Worm (Caenorhabditis elegans) whole organism, midembryonic: ENCODE results near the gene fbxa-127.
A peak's percentile ranks its signal among the peaks of the same experiment; 100 is the strongest.

ENCODE experiments used
- T22C8.4 ChIP-seq: fragments of 200-800 bp; sonication (Bioruptor generic); IDR thresholded peaks from 2 replicates; pipeline ENCODE4 v1.3.6; 2022; ENCODE audit warnings: missing genetic modification characterization, missing compliant biosample characterization
- cog-1 ChIP-seq: sonication (generic microtip); optimal IDR thresholded peaks from 2 replicates; lab custom pipeline; 2016; ENCODE audit warnings: missing genetic modification characterization, missing compliant biosample characterization
- flt-1 ChIP-seq: fragments of 200-800 bp; sonication (Bioruptor generic); IDR thresholded peaks from 2 replicates; pipeline ENCODE4 v1.3.6; 2022; ENCODE audit warnings: missing genetic modification characterization, missing compliant biosample characterization
- klf-2 ChIP-seq: fragments of 200-800 bp; sonication (Bioruptor generic); conservative IDR thresholded peaks from 2 replicates; pipeline ENCODE4 v1.3.6; 2022; ENCODE audit warnings: missing genetic modification reagents, missing genetic modification characterization, missing compliant biosample characterization
- med-1 ChIP-seq: sonication (generic microtip); optimal IDR thresholded peaks from 2 replicates; lab custom pipeline; 2017; ENCODE audit warnings: missing genetic modification characterization, mild to moderate bottlenecking, missing compliant biosample characterization, antibody characterized with exemption, missing genetic modification reagents; ENCODE audit not compliant: insufficient read depth
- ref-1 ChIP-seq: fragments of 200-800 bp; sonication (Bioruptor generic); conservative IDR thresholded peaks from 2 replicates; pipeline ENCODE4 v1.3.6; 2022; ENCODE audit warnings: missing genetic modification reagents, missing genetic modification characterization, missing compliant biosample characterization
- tab-1 ChIP-seq: fragments of 200-800 bp; sonication (Bioruptor generic); IDR thresholded peaks from 2 replicates; pipeline ENCODE4 v1.3.6; 2022; ENCODE audit warnings: missing genetic modification characterization, missing compliant biosample characterization
- ztf-23 ChIP-seq: fragments of 200-800 bp; sonication (Bioruptor generic); IDR thresholded peaks from 2 replicates; pipeline ENCODE4 v1.3.6; 2022; ENCODE audit warnings: missing genetic modification reagents, missing genetic modification characterization, missing compliant biosample characterization
- ztf-29 ChIP-seq: fragments of 200-800 bp; sonication (Bioruptor generic); IDR thresholded peaks from 2 replicates; pipeline ENCODE4 v1.3.6; 2022; ENCODE audit warnings: missing genetic modification reagents, missing genetic modification characterization, missing compliant biosample characterization

The fbxa-127 gene

DNA sequence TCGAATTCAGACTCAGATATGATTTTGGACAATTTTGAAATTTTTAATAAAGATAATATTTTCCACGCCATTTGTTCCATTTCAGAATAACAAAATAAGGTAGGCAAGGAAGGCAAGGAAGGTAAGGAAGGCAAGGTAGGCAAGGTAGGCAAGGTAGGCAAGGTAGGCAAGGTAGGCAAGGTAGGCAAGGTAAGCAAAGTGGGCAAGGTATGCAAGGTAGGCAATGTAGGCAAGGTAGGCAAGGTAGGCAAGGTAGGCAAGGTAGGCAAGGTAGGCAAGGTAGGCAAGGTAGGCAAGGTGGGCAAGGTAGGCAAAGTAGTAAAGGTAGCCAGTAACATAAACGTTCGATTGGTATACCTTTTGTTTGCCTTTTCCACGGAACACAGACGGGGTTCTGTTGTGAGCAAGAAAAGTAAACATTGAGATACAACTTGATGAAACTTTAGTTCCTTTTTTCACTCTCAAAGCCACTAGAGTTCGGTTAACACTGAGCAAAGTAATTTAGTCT, 28.7 kb upstream of the fbxa-127 start, which contains the start of gene Y70C5C.1:
Gene Y70C5C.1 (plus strand): TSS at position 458 of the 508 bp plus-strand sequence.
- TF ChIP-seq ztf-29 (GFP tag; lab: Robert Waterston, UW) (no peak), ztf-23 (peak; percentile 67), flt-1 (GFP tag; lab: Robert Waterston, UW) (peak; percentile 73; the same call in 1 of the 2 replicates)

ce11 chrV:16706549-16706948, 22.0 kb upstream of the fbxa-127 start, which contains the start of gene clec-9:
Gene clec-9, minus strand, starts transcription at chrV:16706649.
- TF ChIP-seq T22C8.4 = no peak

DNA sequence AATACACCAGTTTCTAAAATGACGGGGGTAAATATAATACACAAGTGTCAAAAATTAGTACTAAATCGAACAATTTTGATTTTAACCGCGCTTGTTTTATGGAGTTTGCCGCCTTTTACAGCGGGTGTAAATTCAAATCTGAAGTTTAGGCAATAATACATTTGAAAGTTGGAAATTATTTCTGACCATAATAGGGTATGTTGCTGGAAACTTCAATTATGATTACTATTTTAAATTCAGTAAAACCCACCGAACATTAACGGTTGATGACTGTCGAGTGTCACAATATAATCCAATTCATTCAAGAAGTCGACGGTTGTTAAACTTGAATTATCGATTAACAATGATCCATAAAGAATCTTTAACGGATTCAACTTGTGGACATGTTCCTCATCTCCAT, 14.7 kb upstream of the fbxa-127 start:
- TF ChIP-seq ztf-29 (GFP tag; lab: Robert Waterston, UW) (no peak), T22C8.4 (no peak), tab-1 (no peak), med-1 (no peak), cog-1 (tag; lab: Kevin White, UChicago) (no peak), ref-1 (GFP tag; lab: Robert Waterston, UW) (no peak), flt-1 (GFP tag; lab: Robert Waterston, UW) (no peak), ztf-23 (no peak), klf-2 (GFP tag; lab: Robert Waterston, UW) (no peak)

ce11 chrV:16716574-16716973, 12.0 kb upstream of the fbxa-127 start, which contains the start of gene srh-137:
Gene srh-137, minus strand, starts transcription at chrV:16716674.
- TF ChIP-seq flt-1 (GFP tag; lab: Robert Waterston, UW) = no peak
- no peak for TF ChIP-seq cog-1 (tag; lab: Kevin White, UChicago)
- no peak for TF ChIP-seq ref-1 (GFP tag; lab: Robert Waterston, UW)

DNA sequence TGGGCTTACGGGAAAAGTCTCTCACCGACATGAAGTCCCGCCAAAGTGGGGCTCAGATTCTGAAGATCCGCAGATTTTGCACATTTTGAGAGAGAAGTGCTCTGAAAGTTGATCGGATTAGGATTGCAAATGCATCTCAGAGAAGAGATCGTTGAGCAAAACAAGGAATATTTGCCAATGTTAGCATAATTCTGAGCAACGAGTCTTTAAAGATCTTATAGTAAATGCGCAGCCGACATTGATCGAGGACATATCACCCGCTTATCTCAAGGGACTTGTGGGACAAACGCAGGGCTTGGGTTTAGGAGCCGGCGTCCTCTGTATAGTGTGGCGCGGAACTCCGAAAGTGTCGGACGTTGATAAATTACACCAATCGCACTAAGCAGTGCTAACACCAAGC, 4.8 kb upstream of the fbxa-127 start, which contains the start of gene nhr-112:
Gene nhr-112 (minus strand): TSS at position 101 of the 400 bp plus-strand sequence.
- TF ChIP-seq klf-2 (GFP tag; lab: Robert Waterston, UW) (no peak), ztf-29 (GFP tag; lab: Robert Waterston, UW) (no peak), ztf-23 (no peak), ref-1 (GFP tag; lab: Robert Waterston, UW) (no peak), cog-1 (tag; lab: Kevin White, UChicago) (no peak), T22C8.4 (no peak), med-1 (no peak), tab-1 (no peak), flt-1 (GFP tag; lab: Robert Waterston, UW) (no peak)

DNA sequence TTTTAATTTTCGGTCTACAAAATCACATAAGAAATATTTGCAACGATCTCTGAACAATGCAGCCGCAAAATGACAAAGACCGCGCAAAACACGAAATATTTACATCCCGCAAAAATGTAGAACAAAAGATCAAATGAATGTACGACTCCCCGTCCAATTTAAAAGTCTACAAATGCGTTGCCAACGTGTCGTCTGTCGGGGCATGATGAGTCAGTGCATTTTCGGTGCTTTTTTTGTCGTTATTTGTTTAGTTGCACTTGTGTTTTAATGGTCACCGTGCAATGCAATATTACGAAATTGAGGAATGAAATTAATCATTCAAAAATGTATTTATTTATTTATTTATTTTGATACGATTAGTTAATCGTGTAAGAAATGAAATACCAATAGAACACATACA, 4.0 kb upstream of the fbxa-127 start:
- no peak for TF ChIP-seq cog-1 (tag; lab: Kevin White, UChicago)
- no peak for TF ChIP-seq ztf-23
- no peak for TF ChIP-seq med-1
- TF ChIP-seq tab-1 = no peak
- no peak for TF ChIP-seq klf-2 (GFP tag; lab: Robert Waterston, UW)
- TF ChIP-seq ref-1 (GFP tag; lab: Robert Waterston, UW) = no peak
- TF ChIP-seq T22C8.4 = no peak

DNA sequence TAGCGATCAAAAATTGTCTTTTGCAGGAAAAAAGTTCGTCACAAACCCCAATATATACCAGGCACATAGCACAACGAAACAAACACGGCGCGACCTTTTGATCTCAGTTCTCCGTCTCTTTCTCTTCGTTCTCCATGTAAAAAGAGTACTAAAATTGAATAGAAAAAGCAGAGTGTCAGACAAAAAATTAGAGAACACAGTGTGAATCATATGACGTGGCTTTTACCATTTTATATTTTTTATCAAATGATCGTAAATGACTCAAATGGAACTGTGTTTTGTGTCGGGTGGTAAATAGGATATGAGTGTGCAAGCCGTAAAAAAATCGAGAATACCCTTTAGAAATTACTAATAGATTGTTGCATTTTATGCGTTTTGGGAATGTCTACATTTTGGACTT, 2.6 kb upstream of the fbxa-127 start:
- TF ChIP-seq ztf-23 = no peak
- no peak for TF ChIP-seq ztf-29 (GFP tag; lab: Robert Waterston, UW)
- no peak for TF ChIP-seq tab-1
- TF ChIP-seq flt-1 (GFP tag; lab: Robert Waterston, UW) = no peak
- TF ChIP-seq ref-1 (GFP tag; lab: Robert Waterston, UW) = no peak
- TF ChIP-seq med-1 = no peak
- no peak for TF ChIP-seq cog-1 (tag; lab: Kevin White, UChicago)
- no peak for TF ChIP-seq T22C8.4

DNA sequence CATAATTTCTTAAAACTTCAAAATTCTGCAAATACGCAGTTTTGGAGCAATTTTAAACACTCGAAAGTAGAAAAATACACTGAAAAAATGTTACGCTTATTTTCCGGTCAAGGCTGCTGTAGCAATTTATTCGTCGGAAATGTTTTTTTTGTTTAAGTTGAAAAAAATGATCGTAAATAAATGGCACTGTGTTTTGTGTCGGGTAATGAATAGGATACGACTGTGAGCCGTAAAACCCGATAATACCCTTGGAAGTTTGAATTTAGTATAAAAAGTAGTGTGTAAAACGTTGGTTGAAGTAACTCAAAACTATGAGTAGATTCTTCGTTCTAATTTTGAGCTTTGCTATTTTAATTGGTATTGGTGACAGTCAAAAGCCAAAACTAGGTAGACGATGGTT, 1.6 kb upstream of the fbxa-127 start, which contains the start of gene T25E12.14:
Gene T25E12.14 (plus strand): TSS at position 301 of the 400 bp plus-strand sequence.
- TF ChIP-seq med-1 (no peak), klf-2 (GFP tag; lab: Robert Waterston, UW) (no peak), ztf-29 (GFP tag; lab: Robert Waterston, UW) (no peak), T22C8.4 (no peak), cog-1 (tag; lab: Kevin White, UChicago) (no peak), ref-1 (GFP tag; lab: Robert Waterston, UW) (no peak), tab-1 (no peak), flt-1 (GFP tag; lab: Robert Waterston, UW) (no peak), ztf-23 (no peak)

DNA sequence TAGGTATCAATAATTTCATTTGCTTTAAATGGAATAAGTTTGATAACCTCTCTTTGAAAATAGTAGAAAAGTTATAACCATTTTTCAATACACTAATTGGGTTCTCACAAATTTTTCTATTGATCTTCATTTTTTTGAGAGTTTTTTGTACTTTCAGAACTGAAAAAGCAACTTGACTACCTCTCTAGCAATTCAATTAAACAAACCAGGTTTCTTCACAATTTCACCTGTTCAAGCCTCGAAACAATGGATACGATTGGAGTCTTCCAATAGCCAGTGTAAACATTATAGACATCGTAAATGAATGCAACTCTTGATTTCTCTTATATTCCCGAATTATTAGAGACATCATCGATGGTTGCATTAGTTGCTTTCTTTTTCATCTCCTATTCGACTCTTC, 1.4 kb downstream of the fbxa-127 start, which contains the start of gene srz-99:
Gene srz-99 (plus strand): TSS at position 301 of the 400 bp plus-strand sequence.
- TF ChIP-seq flt-1 (GFP tag; lab: Robert Waterston, UW) (no peak), ztf-29 (GFP tag; lab: Robert Waterston, UW) (no peak), ztf-23 (no peak), tab-1 (no peak), med-1 (no peak)

DNA sequence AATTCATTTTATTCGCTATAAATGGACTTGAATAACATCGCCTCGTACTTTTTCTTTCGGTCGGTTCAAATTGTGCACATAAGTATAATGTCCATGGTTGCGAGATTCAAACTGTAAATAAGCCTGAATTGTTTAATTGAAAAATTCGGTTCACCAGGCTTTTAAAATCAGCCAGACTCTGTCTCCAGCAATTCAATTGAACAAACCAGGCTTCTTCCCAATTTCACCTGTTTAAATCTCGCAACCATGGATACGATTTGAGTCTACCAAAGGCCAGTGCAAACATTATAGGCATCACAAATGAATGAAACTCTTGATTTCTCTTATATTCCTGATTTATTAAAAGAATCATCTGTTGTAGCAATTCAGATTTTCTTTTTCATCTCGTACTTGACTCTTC, 3.1 kb downstream of the fbxa-127 start, which contains the start of gene srz-100:
Gene srz-100 (plus strand): TSS at position 301 of the 400 bp plus-strand sequence.
- TF ChIP-seq med-1 (no peak), cog-1 (tag; lab: Kevin White, UChicago) (no peak), flt-1 (GFP tag; lab: Robert Waterston, UW) (no peak), klf-2 (GFP tag; lab: Robert Waterston, UW) (no peak), ref-1 (GFP tag; lab: Robert Waterston, UW) (no peak), ztf-29 (GFP tag; lab: Robert Waterston, UW) (no peak), tab-1 (no peak), T22C8.4 (no peak), ztf-23 (no peak)

- no peak for TF ChIP-seq med-1
- no peak for TF ChIP-seq ztf-29 (GFP tag; lab: Robert Waterston, UW)
- TF ChIP-seq flt-1 (GFP tag; lab: Robert Waterston, UW) = no peak
- TF ChIP-seq tab-1 = no peak
- no peak for TF ChIP-seq cog-1 (tag; lab: Kevin White, UChicago)
- TF ChIP-seq ref-1 (GFP tag; lab: Robert Waterston, UW) = no peak
- TF ChIP-seq T22C8.4 = no peak
- TF ChIP-seq ztf-23 = no peak
- no peak for TF ChIP-seq klf-2 (GFP tag; lab: Robert Waterston, UW)
Observed at ce11 chrV:16733681-16734080, 5.2 kb downstream of the fbxa-127 start, which contains the start of gene T25E12.16. Gene T25E12.16, minus strand, starts transcription at chrV:16733781.
